Worm (Caenorhabditis elegans) whole organism, L2 larva: Measurements from ENCODE around the gene mspn-1.

Experiments
- C34F6.9 ChIP-seq: fragments of 150-350 bp; optimal IDR thresholded peaks from 2 replicates; lab custom pipeline; 2014; ENCODE audit warnings: missing biosample characterization, missing genetic modification characterization
- F13H6.1 ChIP-seq: sonication (generic microtip); optimal IDR thresholded peaks from 2 replicates; lab custom pipeline; 2016; ENCODE audit warnings: missing genetic modification characterization, missing compliant biosample characterization
- R02D3.7 ChIP-seq: fragments of 150-350 bp; optimal IDR thresholded peaks from 2 replicates; lab custom pipeline; 2014; ENCODE audit warnings: missing biosample characterization, missing genetic modification characterization
- Y55F3AM.14 ChIP-seq: fragments of 200-800 bp; sonication (Bioruptor generic); optimal IDR thresholded peaks from 2 replicates; lab custom pipeline; 2018; ENCODE audit warnings: mild to moderate bottlenecking, missing genetic modification characterization, missing compliant biosample characterization
- ZK546.5 ChIP-seq: sonication (generic microtip); optimal IDR thresholded peaks from 2 replicates; lab custom pipeline; 2017; ENCODE audit warnings: missing biosample characterization, missing genetic modification characterization
- alr-1 ChIP-seq: fragments of 150-350 bp; optimal IDR thresholded peaks from 2 replicates; lab custom pipeline; 2014; ENCODE audit warnings: missing biosample characterization, missing genetic modification characterization
- aly-2 ChIP-seq: fragments of 150-350 bp; optimal IDR thresholded peaks from 2 replicates; lab custom pipeline; 2014; ENCODE audit warnings: missing biosample characterization, missing genetic modification characterization
- blmp-1 ChIP-seq: sonication (generic microtip); optimal IDR thresholded peaks from 2 replicates; lab custom pipeline; 2017; ENCODE audit warnings: missing genetic modification characterization, mild to moderate bottlenecking, missing compliant biosample characterization, antibody characterized with exemption, moderate library complexity; ENCODE audit not compliant: insufficient read depth
- ceh-16 ChIP-seq: fragments of 150-350 bp; optimal IDR thresholded peaks from 2 replicates; lab custom pipeline; 2014; ENCODE audit warnings: missing biosample characterization, missing genetic modification characterization
- ceh-82 ChIP-seq: fragments of 150-350 bp; optimal IDR thresholded peaks from 2 replicates; lab custom pipeline; 2014; ENCODE audit warnings: missing biosample characterization, missing genetic modification characterization
- crh-2 ChIP-seq: sonication (generic microtip); optimal IDR thresholded peaks from 2 replicates; lab custom pipeline; 2017; ENCODE audit warnings: missing biosample characterization, missing genetic modification characterization
- elt-1 ChIP-seq: fragments of 150-350 bp; optimal IDR thresholded peaks from 2 replicates; lab custom pipeline; 2014; ENCODE audit warnings: missing biosample characterization, missing genetic modification characterization
- elt-3 ChIP-seq: sonication (generic microtip); optimal IDR thresholded peaks from 2 replicates; lab custom pipeline; 2017; ENCODE audit warnings: missing biosample characterization, missing genetic modification characterization
- fos-1 ChIP-seq: fragments of 150-350 bp; optimal IDR thresholded peaks from 2 replicates; lab custom pipeline; 2014; ENCODE audit warnings: missing biosample characterization, missing genetic modification characterization
- gmeb-1 ChIP-seq: fragments of 150-350 bp; optimal IDR thresholded peaks from 2 replicates; lab custom pipeline; 2014; ENCODE audit warnings: missing biosample characterization, missing genetic modification characterization
- lin-11 ChIP-seq: fragments of 150-350 bp; sonication (generic microtip); optimal IDR thresholded peaks from 2 replicates; lab custom pipeline; 2014; ENCODE audit warnings: missing biosample characterization, missing genetic modification characterization, inconsistent platforms, mixed read lengths
- lin-13 ChIP-seq: fragments of 150-350 bp; optimal IDR thresholded peaks from 2 replicates; lab custom pipeline; 2014; ENCODE audit warnings: missing biosample characterization, missing genetic modification reagents, missing genetic modification characterization
- lin-39 ChIP-seq: fragments of 150-350 bp; optimal IDR thresholded peaks from 2 replicates; lab custom pipeline; 2014; ENCODE audit warnings: missing biosample characterization, missing genetic modification reagents, missing genetic modification characterization
- lsy-2 ChIP-seq, 2 experiments: fragments of 150-350 bp in 1 of 2; sonication (generic microtip) in 1 of 2; optimal IDR thresholded peaks; 2 replicates each; lab custom pipeline; 2014 to 2017; ENCODE audit warnings: missing biosample characterization in 2 of 2, missing genetic modification characterization in 2 of 2
- mab-5 ChIP-seq: fragments of 150-350 bp; optimal IDR thresholded peaks from 2 replicates; lab custom pipeline; 2014; ENCODE audit warnings: missing biosample characterization, missing genetic modification characterization
- mbf-1 ChIP-seq: sonication (generic microtip); optimal IDR thresholded peaks from 2 replicates; lab custom pipeline; 2017; ENCODE audit warnings: missing biosample characterization, missing genetic modification characterization
- mdl-1 ChIP-seq, 2 experiments: fragments of 150-350 bp in 1 of 2; sonication (generic microtip) in 1 of 2; optimal IDR thresholded peaks; 2 replicates each; lab custom pipeline; 2017; ENCODE audit warnings: missing biosample characterization in 2 of 2, missing genetic modification characterization in 2 of 2
- nhr-10 ChIP-seq: sonication (generic microtip); optimal IDR thresholded peaks from 2 replicates; lab custom pipeline; 2017; ENCODE audit warnings: missing biosample characterization, missing genetic modification characterization
- nhr-11 ChIP-seq: fragments of 150-350 bp; optimal IDR thresholded peaks from 2 replicates; lab custom pipeline; 2014; ENCODE audit warnings: missing biosample characterization, missing genetic modification characterization
- nhr-12 ChIP-seq: fragments of 150-350 bp; optimal IDR thresholded peaks from 2 replicates; lab custom pipeline; 2014; ENCODE audit warnings: missing biosample characterization, missing genetic modification characterization
- nhr-129 ChIP-seq: fragments of 150-350 bp; optimal IDR thresholded peaks from 2 replicates; lab custom pipeline; 2014; ENCODE audit warnings: missing biosample characterization, missing genetic modification characterization
- nhr-21 ChIP-seq: fragments of 150-350 bp; optimal IDR thresholded peaks from 2 replicates; lab custom pipeline; 2014; ENCODE audit warnings: missing biosample characterization, missing genetic modification characterization
- nhr-23 ChIP-seq: fragments of 150-350 bp; optimal IDR thresholded peaks from 2 replicates; lab custom pipeline; 2014; ENCODE audit warnings: missing biosample characterization, missing genetic modification reagents, missing genetic modification characterization
- nhr-237 ChIP-seq: fragments of 150-350 bp; optimal IDR thresholded peaks from 2 replicates; lab custom pipeline; 2014; ENCODE audit warnings: missing biosample characterization, missing genetic modification characterization
- nhr-6 ChIP-seq: fragments of 150-350 bp; optimal IDR thresholded peaks from 2 replicates; lab custom pipeline; 2014; ENCODE audit warnings: missing biosample characterization, missing genetic modification characterization
- nhr-77 ChIP-seq: fragments of 150-350 bp; optimal IDR thresholded peaks from 2 replicates; lab custom pipeline; 2014; ENCODE audit warnings: missing biosample characterization, missing genetic modification characterization
- peb-1 ChIP-seq: fragments of 150-350 bp; optimal IDR thresholded peaks from 2 replicates; lab custom pipeline; 2014; ENCODE audit warnings: missing biosample characterization, missing genetic modification characterization
- sem-4 ChIP-seq: fragments of 150-350 bp; optimal IDR thresholded peaks from 2 replicates; lab custom pipeline; 2014; ENCODE audit warnings: missing biosample characterization, missing genetic modification reagents, missing genetic modification characterization
- skn-1 ChIP-seq: sonication (generic microtip); optimal IDR thresholded peaks from 2 replicates; lab custom pipeline; 2017; ENCODE audit warnings: missing biosample characterization, missing genetic modification characterization
- sma-3 ChIP-seq: sonication (generic microtip); optimal IDR thresholded peaks from 2 replicates; lab custom pipeline; 2016; ENCODE audit warnings: missing genetic modification reagents, missing genetic modification characterization, missing compliant biosample characterization
- sma-9 ChIP-seq, 2 experiments: fragments of 150-350 bp in 1 of 2; sonication (generic microtip) in 1 of 2; optimal IDR thresholded peaks; 2 replicates each; lab custom pipeline; 2014 to 2016; ENCODE audit warnings: missing genetic modification characterization in 2 of 2, mild to moderate bottlenecking in 1 of 2, missing biosample characterization in 1 of 2, missing compliant biosample characterization in 1 of 2, missing genetic modification reagents in 1 of 2, moderate library complexity in 1 of 2
- snpc-4 ChIP-seq: fragments of 150-350 bp; optimal IDR thresholded peaks from 2 replicates; lab custom pipeline; 2014; ENCODE audit warnings: missing biosample characterization, missing genetic modification characterization
- unc-39 ChIP-seq: fragments of 150-350 bp; optimal IDR thresholded peaks from 2 replicates; lab custom pipeline; 2014; ENCODE audit warnings: missing biosample characterization, missing genetic modification characterization
- unc-55 ChIP-seq: fragments of 150-350 bp; sonication (generic microtip); optimal IDR thresholded peaks from 3 replicates; lab custom pipeline; 2014; ENCODE audit warnings: missing biosample characterization, missing genetic modification reagents, missing genetic modification characterization
- unc-62 ChIP-seq: fragments of 150-350 bp; optimal IDR thresholded peaks from 2 replicates; lab custom pipeline; 2014; ENCODE audit warnings: missing biosample characterization, missing genetic modification reagents, missing genetic modification characterization
- zag-1 ChIP-seq: fragments of 150-350 bp; optimal IDR thresholded peaks from 2 replicates; lab custom pipeline; 2014; ENCODE audit warnings: missing biosample characterization, missing genetic modification characterization
- ztf-1 ChIP-seq: fragments of 200-800 bp; sonication (Bioruptor generic); conservative IDR thresholded peaks from 2 replicates; pipeline ENCODE4 v1.3.6; 2022; ENCODE audit warnings: missing genetic modification characterization, missing compliant biosample characterization
- ztf-11 ChIP-seq: sonication (generic microtip); optimal IDR thresholded peaks from 2 replicates; lab custom pipeline; 2017; ENCODE audit warnings: missing biosample characterization, missing genetic modification characterization
- ztf-4 ChIP-seq: fragments of 150-350 bp; optimal IDR thresholded peaks from 2 replicates; lab custom pipeline; 2014; ENCODE audit warnings: missing biosample characterization, missing genetic modification characterization

Gene mspn-1

ce11 chrIV:10216704-10217296, 39.0 kb downstream of the mspn-1 start:
- TF ChIP-seq elt-3 (tag; lab: Kevin White, UChicago), result no peak
- no peak for TF ChIP-seq nhr-6
- no peak for TF ChIP-seq nhr-10 (tag; lab: Kevin White, UChicago)

ce11 chrIV:10219208-10219607, 41.4 kb downstream of the mspn-1 start, which contains the start of gene qns-1:
Gene qns-1 (minus strand): TSS chrIV:10219308.
- TF ChIP-seq ztf-4 (tag; lab: Kevin White, UChicago), result no peak
- TF ChIP-seq lin-13 (GFP tag; lab: Kevin White, UChicago), result no peak
- TF ChIP-seq C34F6.9 (tag; lab: Kevin White, UChicago), result no peak
- no peak for TF ChIP-seq nhr-11
- no peak for TF ChIP-seq peb-1
- no peak for TF ChIP-seq sem-4 (tag; lab: Kevin White, UChicago)
- no peak for TF ChIP-seq lsy-2 (tag; optimal IDR thresholded peaks at IDR 0.05; lab: Kevin White, UChicago)
- TF ChIP-seq mbf-1, result no peak
- no peak for TF ChIP-seq unc-62 (GFP tag; lab: Kevin White, UChicago)
- no peak for TF ChIP-seq ceh-16 (tag; lab: Kevin White, UChicago)
- TF ChIP-seq gmeb-1 (tag; lab: Kevin White, UChicago), result no peak
- TF ChIP-seq Y55F3AM.14 (GFP tag; lab: Kevin White, UChicago), result no peak
- TF ChIP-seq mab-5, result no peak
- no peak for TF ChIP-seq sma-9 (GFP tag; optimal IDR thresholded peaks at IDR 0.05; lab: Kevin White, UChicago)
- TF ChIP-seq sma-9 (tag; optimal IDR thresholded peaks at IDR 0.05; lab: Kevin White, UChicago), result no peak
- TF ChIP-seq, all 48 proteins: peak for 0

- no peak for TF ChIP-seq ZK546.5
- peak; percentile 46 for TF ChIP-seq crh-2
Observed at ce11 chrIV:10221187-10221586, 43.4 kb downstream of the mspn-1 start, which contains the start of gene tram-1. Gene tram-1 (minus strand): TSS chrIV:10221287.

- no peak for TF ChIP-seq alr-1
- peak; percentile 14 for TF ChIP-seq ztf-4 (tag; lab: Kevin White, UChicago)
- TF ChIP-seq blmp-1 (tag; lab: Kevin White, UChicago), result no peak
- no peak for TF ChIP-seq elt-3 (tag; lab: Kevin White, UChicago)
- TF ChIP-seq nhr-12 (tag; lab: Kevin White, UChicago), result no peak
- TF ChIP-seq sma-9 (GFP tag; optimal IDR thresholded peaks at IDR 0.05; lab: Kevin White, UChicago), result peak; percentile 39
- TF ChIP-seq sma-9 (tag; optimal IDR thresholded peaks at IDR 0.05; lab: Kevin White, UChicago), result no peak
- no peak for TF ChIP-seq R02D3.7
- no peak for TF ChIP-seq nhr-6
- no peak for TF ChIP-seq ceh-82 (tag; lab: Kevin White, UChicago)
- no peak for TF ChIP-seq aly-2 (tag; lab: Kevin White, UChicago)
- TF ChIP-seq ztf-11 (tag; lab: Kevin White, UChicago), result no peak
- no peak for TF ChIP-seq peb-1
- TF ChIP-seq lin-13 (GFP tag; lab: Kevin White, UChicago), result peak; percentile 0
- TF ChIP-seq mdl-1 (tag; optimal IDR thresholded peaks at IDR 0.05; lab: Kevin White, UChicago), result peak; percentile 16 to 37
- TF ChIP-seq lsy-2 (tag; optimal IDR thresholded peaks at IDR 0.05; lab: Kevin White, UChicago), result peak; percentile 79 to 97
- no peak for TF ChIP-seq snpc-4 (tag; lab: Kevin White, UChicago)
- peak; percentile 89 for TF ChIP-seq nhr-129 (tag; lab: Kevin White, UChicago)
- no peak for TF ChIP-seq nhr-23 (tag; lab: Kevin White, UChicago)
- TF ChIP-seq nhr-11, result no peak
- peak; percentile 45 for TF ChIP-seq nhr-21 (tag; lab: Kevin White, UChicago)
- TF ChIP-seq mab-5, result no peak
- TF ChIP-seq sma-3 (GFP tag; lab: Kevin White, UChicago), result peak; percentile 72
- TF ChIP-seq skn-1 (tag; lab: Kevin White, UChicago), result no peak
- no peak for TF ChIP-seq ztf-1 (GFP tag; lab: Robert Waterston, UW)
- TF ChIP-seq Y55F3AM.14 (GFP tag; lab: Kevin White, UChicago), result peak; percentile 5
- TF ChIP-seq lin-11, result no peak
- TF ChIP-seq lin-39 (tag; lab: Kevin White, UChicago), result no peak
- TF ChIP-seq F13H6.1 (tag; lab: Kevin White, UChicago), result peak; percentile 80
- peak; percentile 65 for TF ChIP-seq sem-4 (tag; lab: Kevin White, UChicago)
- TF ChIP-seq elt-1 (tag; lab: Kevin White, UChicago), result no peak
- TF ChIP-seq C34F6.9 (tag; lab: Kevin White, UChicago), result peak; percentile 81
- no peak for TF ChIP-seq nhr-237 (tag; lab: Kevin White, UChicago)
- peak; percentile 55 for TF ChIP-seq fos-1 (tag; lab: Kevin White, UChicago)
- peak; percentile 52 for TF ChIP-seq gmeb-1 (tag; lab: Kevin White, UChicago)
- peak; percentile 43 for TF ChIP-seq unc-55
- no peak for TF ChIP-seq unc-62 (GFP tag; lab: Kevin White, UChicago)
- no peak for TF ChIP-seq unc-39 (tag; lab: Kevin White, UChicago)
- TF ChIP-seq nhr-10 (tag; lab: Kevin White, UChicago), result no peak
- TF ChIP-seq ZK546.5, result no peak
- TF ChIP-seq crh-2, result no peak
- TF ChIP-seq mbf-1, result no peak
- TF ChIP-seq zag-1, result no peak
- TF ChIP-seq ceh-16 (tag; lab: Kevin White, UChicago), result no peak
- no peak for TF ChIP-seq nhr-77
Observed at ce11 chrIV:10222122-10222589, 44.4 kb downstream of the mspn-1 start, which contains the start of gene C24F3.2. Gene C24F3.2 (plus strand): TSS chrIV:10222539.
